Worm (Caenorhabditis elegans) whole organism, early embryonic: ENCODE results near the gene srd-39.

Experiments
- aly-1 ChIP-seq: sonication (generic microtip); optimal IDR thresholded peaks from 2 replicates; lab custom pipeline; 2016; ENCODE audit warnings: missing genetic modification characterization, missing compliant biosample characterization
- ama-1 ChIP-seq: fragments of 150-350 bp; optimal IDR thresholded peaks from 2 replicates; lab custom pipeline; 2014
- ceh-36 ChIP-seq: sonication (generic microtip); optimal IDR thresholded peaks from 2 replicates; lab custom pipeline; 2016; ENCODE audit warnings: missing genetic modification characterization, inconsistent platforms, missing compliant biosample characterization
- ets-7 ChIP-seq: sonication (generic microtip); optimal IDR thresholded peaks from 2 replicates; lab custom pipeline; 2016; ENCODE audit warnings: missing genotype, missing genetic modification characterization, missing compliant biosample characterization
- flt-1 ChIP-seq: fragments of 200-800 bp; sonication (Bioruptor generic); IDR thresholded peaks from 2 replicates; pipeline ENCODE4 v1.3.6; 2022; ENCODE audit warnings: missing genetic modification characterization, missing compliant biosample characterization
- hmbx-1 ChIP-seq: sonication (generic microtip); optimal IDR thresholded peaks from 2 replicates; lab custom pipeline; 2016; ENCODE audit warnings: mild to moderate bottlenecking, missing genetic modification characterization, missing compliant biosample characterization
- hnd-1 ChIP-seq: sonication (generic microtip); optimal IDR thresholded peaks from 2 replicates; lab custom pipeline; 2016; ENCODE audit warnings: missing genetic modification characterization, missing compliant biosample characterization
- pes-1 ChIP-seq: fragments of 200-800 bp; sonication (Bioruptor generic); IDR thresholded peaks from 2 replicates; pipeline ENCODE4 v1.3.6; 2022; ENCODE audit warnings: missing genetic modification reagents, missing genetic modification characterization, missing compliant biosample characterization

- TF ChIP-seq ama-1 (no peak), flt-1 (no peak), pes-1 (GFP tag; lab: Robert Waterston, UW) (no peak), aly-1 (no peak), ceh-36 (tag; lab: Kevin White, UChicago) (no peak), hmbx-1 (tag; lab: Kevin White, UChicago) (no peak), hnd-1 (tag; lab: Kevin White, UChicago) (no peak), ets-7 (no peak)
These were observed 10.4 kb upstream of the srd-39 start for ce11 chrX:13310763-13311162.
